Fruit fly (Drosophila melanogaster): ENCODE data around the gene GatA.

GatA gene

dm6 chr3R:19070222-19070949, 41.7 kb upstream of the GatA start (continued):
- no peak for TF ChIP-seq cas (GFP tag; IDR thresholded peaks at IDR 0.05)
- no peak for TF ChIP-seq CG8359 (GFP tag; optimal IDR thresholded peaks at IDR 0.05; ENCODE audit: borderline replicate concordance)
- no peak for TF ChIP-seq CG8478 (optimal IDR thresholded peaks at IDR 0.05)
- no peak for TF ChIP-seq row (GFP tag; IDR thresholded peaks at IDR 0.05)
- TF ChIP-seq Dfd (GFP tag; optimal IDR thresholded peaks at IDR 0.05): no peak
- no peak for TF ChIP-seq wdn (GFP tag; IDR thresholded peaks at IDR 0.05)
- no peak for TF ChIP-seq wor (GFP tag; IDR thresholded peaks at IDR 0.05)
- no peak for TF ChIP-seq ttk (GFP tag; IDR thresholded peaks at IDR 0.05)
- TF ChIP-seq CG11085 (GFP tag; IDR thresholded peaks at IDR 0.05): no peak
- no peak for TF ChIP-seq CG2875 (GFP tag; optimal IDR thresholded peaks at IDR 0.05)
- no peak for TF ChIP-seq GATAe (GFP tag; conservative IDR thresholded peaks at IDR 0.05)
- TF ChIP-seq sens-2 (GFP tag; IDR thresholded peaks at IDR 0.05): no peak
- no peak for TF ChIP-seq CG3163 (GFP tag; optimal IDR thresholded peaks at IDR 0.05)
- TF ChIP-seq Sry-δ (GFP tag; optimal IDR thresholded peaks at IDR 0.05): no peak
- TF ChIP-seq br (optimal IDR thresholded peaks at IDR 0.05): no peak
- peak; percentile 67 for TF ChIP-seq Med (GFP tag)
- no peak for TF ChIP-seq cg (GFP tag; optimal IDR thresholded peaks at IDR 0.05)
- TF ChIP-seq en (GFP tag; optimal IDR thresholded peaks at IDR 0.05): no peak
- no peak for TF ChIP-seq tap (tag; optimal IDR thresholded peaks at IDR 0.05)
- TF ChIP-seq CG9817 (tag; optimal IDR thresholded peaks at IDR 0.05): no peak
- TF ChIP-seq CG14014 (GFP tag; IDR thresholded peaks at IDR 0.05): no peak
- TF ChIP-seq HLH3B (GFP tag; IDR thresholded peaks at IDR 0.05): no peak
- TF ChIP-seq ranshi (GFP tag; IDR thresholded peaks at IDR 0.05): no peak
- TF ChIP-seq nerfin-2 (GFP tag; IDR thresholded peaks at IDR 0.05; ENCODE audit: partially characterized antibody): no peak
- no peak for TF ChIP-seq CG31365 (tag; optimal IDR thresholded peaks at IDR 0.05)
- TF ChIP-seq CG10147 (GFP tag; optimal IDR thresholded peaks at IDR 0.05): no peak
- TF ChIP-seq lola (GFP tag; optimal IDR thresholded peaks at IDR 0.05): peak in 1 of 3 experiments; percentile 36
- TF ChIP-seq CG14860 (GFP tag; IDR thresholded peaks at IDR 0.05; ENCODE audit: partially characterized antibody): no peak
- TF ChIP-seq CG13894 (tag; optimal IDR thresholded peaks at IDR 0.05): no peak
- no peak for TF ChIP-seq ro (GFP tag; IDR thresholded peaks at IDR 0.05)
- TF ChIP-seq CG4730 (GFP tag; IDR thresholded peaks at IDR 0.05): no peak
- no peak for TF ChIP-seq tna (GFP tag; IDR thresholded peaks at IDR 0.05; ENCODE audit: partially characterized antibody)
- TF ChIP-seq Gsc (GFP tag; IDR thresholded peaks at IDR 0.05): no peak
- no peak for TF ChIP-seq vfl (GFP tag; optimal IDR thresholded peaks at IDR 0.05)
- TF ChIP-seq CG2678 (tag; optimal IDR thresholded peaks at IDR 0.05): peak; percentile 26
- no peak for TF ChIP-seq fu2 (GFP tag; optimal IDR thresholded peaks at IDR 0.05)
- no peak for TF ChIP-seq sob (GFP tag; IDR thresholded peaks at IDR 0.05)
- TF ChIP-seq grau (tag; optimal IDR thresholded peaks at IDR 0.05): peak; percentile 20
- no peak for TF ChIP-seq gro (GFP tag; optimal IDR thresholded peaks at IDR 0.05)
- no peak for TF ChIP-seq CG2202 (tag; optimal IDR thresholded peaks at IDR 0.05)
- TF ChIP-seq Stat92E (GFP tag; optimal IDR thresholded peaks at IDR 0.05): no peak
- TF ChIP-seq Atf-2 (GFP tag; optimal IDR thresholded peaks at IDR 0.05): no peak
- no peak for TF ChIP-seq Asciz (GFP tag; optimal IDR thresholded peaks at IDR 0.05)
- TF ChIP-seq CG9609 (GFP tag; optimal IDR thresholded peaks at IDR 0.05): no peak
- no peak for TF ChIP-seq Atf6 (GFP tag; IDR thresholded peaks at IDR 0.05)
- TF ChIP-seq CG11456 (GFP tag; IDR thresholded peaks at IDR 0.05): 0 out of 3 replicates have a peak, but pooled peaks have one; percentile 10
- TF ChIP-seq CG32767 (GFP tag; IDR thresholded peaks at IDR 0.05): no peak
- no peak for TF ChIP-seq CG12299 (tag; optimal IDR thresholded peaks at IDR 0.05)
- TF ChIP-seq CG15073 (GFP tag; optimal IDR thresholded peaks at IDR 0.05): no peak
- peak; percentile 33 for TF ChIP-seq CG2712 (tag; optimal IDR thresholded peaks at IDR 0.05)
- TF ChIP-seq CG12071 (GFP tag; optimal IDR thresholded peaks at IDR 0.05): no peak
